Worm (Caenorhabditis elegans) whole organism, L2 larva: Measurements from ENCODE around the gene rpl-11.1.

Experiments
- C34F6.9 ChIP-seq: fragments of 150-350 bp; optimal IDR thresholded peaks from 2 replicates; lab custom pipeline; 2014; ENCODE audit warnings: missing biosample characterization, missing genetic modification characterization
- F13H6.1 ChIP-seq: sonication (generic microtip); optimal IDR thresholded peaks from 2 replicates; lab custom pipeline; 2016; ENCODE audit warnings: missing genetic modification characterization, missing compliant biosample characterization
- R02D3.7 ChIP-seq: fragments of 150-350 bp; optimal IDR thresholded peaks from 2 replicates; lab custom pipeline; 2014; ENCODE audit warnings: missing biosample characterization, missing genetic modification characterization
- Y55F3AM.14 ChIP-seq: fragments of 200-800 bp; sonication (Bioruptor generic); optimal IDR thresholded peaks from 2 replicates; lab custom pipeline; 2018; ENCODE audit warnings: mild to moderate bottlenecking, missing genetic modification characterization, missing compliant biosample characterization
- ZK546.5 ChIP-seq: sonication (generic microtip); optimal IDR thresholded peaks from 2 replicates; lab custom pipeline; 2017; ENCODE audit warnings: missing biosample characterization, missing genetic modification characterization
- alr-1 ChIP-seq: fragments of 150-350 bp; optimal IDR thresholded peaks from 2 replicates; lab custom pipeline; 2014; ENCODE audit warnings: missing biosample characterization, missing genetic modification characterization
- aly-2 ChIP-seq: fragments of 150-350 bp; optimal IDR thresholded peaks from 2 replicates; lab custom pipeline; 2014; ENCODE audit warnings: missing biosample characterization, missing genetic modification characterization
- ama-1 ChIP-seq: fragments of 150-350 bp; optimal IDR thresholded peaks from 2 replicates; lab custom pipeline; 2018; ENCODE audit warnings: inconsistent platforms
- blmp-1 ChIP-seq: sonication (generic microtip); optimal IDR thresholded peaks from 2 replicates; lab custom pipeline; 2017; ENCODE audit warnings: missing genetic modification characterization, mild to moderate bottlenecking, missing compliant biosample characterization, antibody characterized with exemption, moderate library complexity; ENCODE audit not compliant: insufficient read depth
- ceh-16 ChIP-seq: fragments of 150-350 bp; optimal IDR thresholded peaks from 2 replicates; lab custom pipeline; 2014; ENCODE audit warnings: missing biosample characterization, missing genetic modification characterization
- dmd-4 ChIP-seq: sonication (generic microtip); optimal IDR thresholded peaks from 2 replicates; lab custom pipeline; 2017; ENCODE audit warnings: missing biosample characterization, missing genetic modification characterization
- egl-27 ChIP-seq: sonication (generic microtip); optimal IDR thresholded peaks from 3 replicates; lab custom pipeline; 2017; ENCODE audit warnings: missing biosample characterization, missing genetic modification reagents, missing genetic modification characterization
- elt-1 ChIP-seq: fragments of 150-350 bp; optimal IDR thresholded peaks from 2 replicates; lab custom pipeline; 2014; ENCODE audit warnings: missing biosample characterization, missing genetic modification characterization
- elt-3 ChIP-seq: sonication (generic microtip); optimal IDR thresholded peaks from 2 replicates; lab custom pipeline; 2017; ENCODE audit warnings: missing biosample characterization, missing genetic modification characterization
- fos-1 ChIP-seq: fragments of 150-350 bp; optimal IDR thresholded peaks from 2 replicates; lab custom pipeline; 2014; ENCODE audit warnings: missing biosample characterization, missing genetic modification characterization
- gmeb-1 ChIP-seq: fragments of 150-350 bp; optimal IDR thresholded peaks from 2 replicates; lab custom pipeline; 2014; ENCODE audit warnings: missing biosample characterization, missing genetic modification characterization
- lin-11 ChIP-seq: fragments of 150-350 bp; sonication (generic microtip); optimal IDR thresholded peaks from 2 replicates; lab custom pipeline; 2014; ENCODE audit warnings: missing biosample characterization, missing genetic modification characterization, inconsistent platforms, mixed read lengths
- lin-13 ChIP-seq: fragments of 150-350 bp; optimal IDR thresholded peaks from 2 replicates; lab custom pipeline; 2014; ENCODE audit warnings: missing biosample characterization, missing genetic modification reagents, missing genetic modification characterization
- lin-39 ChIP-seq: fragments of 150-350 bp; optimal IDR thresholded peaks from 2 replicates; lab custom pipeline; 2014; ENCODE audit warnings: missing biosample characterization, missing genetic modification reagents, missing genetic modification characterization
- mbf-1 ChIP-seq: sonication (generic microtip); optimal IDR thresholded peaks from 2 replicates; lab custom pipeline; 2017; ENCODE audit warnings: missing biosample characterization, missing genetic modification characterization
- mdl-1 ChIP-seq, 2 experiments: fragments of 150-350 bp in 1 of 2; sonication (generic microtip) in 1 of 2; optimal IDR thresholded peaks; 2 replicates each; lab custom pipeline; 2017; ENCODE audit warnings: missing biosample characterization in 2 of 2, missing genetic modification characterization in 2 of 2
- nhr-11 ChIP-seq: fragments of 150-350 bp; optimal IDR thresholded peaks from 2 replicates; lab custom pipeline; 2014; ENCODE audit warnings: missing biosample characterization, missing genetic modification characterization
- nhr-12 ChIP-seq: fragments of 150-350 bp; optimal IDR thresholded peaks from 2 replicates; lab custom pipeline; 2014; ENCODE audit warnings: missing biosample characterization, missing genetic modification characterization
- nhr-129 ChIP-seq: fragments of 150-350 bp; optimal IDR thresholded peaks from 2 replicates; lab custom pipeline; 2014; ENCODE audit warnings: missing biosample characterization, missing genetic modification characterization
- nhr-21 ChIP-seq: fragments of 150-350 bp; optimal IDR thresholded peaks from 2 replicates; lab custom pipeline; 2014; ENCODE audit warnings: missing biosample characterization, missing genetic modification characterization
- nhr-23 ChIP-seq: fragments of 150-350 bp; optimal IDR thresholded peaks from 2 replicates; lab custom pipeline; 2014; ENCODE audit warnings: missing biosample characterization, missing genetic modification reagents, missing genetic modification characterization
- nhr-237 ChIP-seq: fragments of 150-350 bp; optimal IDR thresholded peaks from 2 replicates; lab custom pipeline; 2014; ENCODE audit warnings: missing biosample characterization, missing genetic modification characterization
- nhr-25 ChIP-seq: fragments of 150-350 bp; sonication (generic microtip); optimal IDR thresholded peaks from 3 replicates; lab custom pipeline; 2014; ENCODE audit warnings: missing biosample characterization, missing genetic modification characterization
- nhr-6 ChIP-seq: fragments of 150-350 bp; optimal IDR thresholded peaks from 2 replicates; lab custom pipeline; 2014; ENCODE audit warnings: missing biosample characterization, missing genetic modification characterization
- nhr-77 ChIP-seq: fragments of 150-350 bp; optimal IDR thresholded peaks from 2 replicates; lab custom pipeline; 2014; ENCODE audit warnings: missing biosample characterization, missing genetic modification characterization
- peb-1 ChIP-seq: fragments of 150-350 bp; optimal IDR thresholded peaks from 2 replicates; lab custom pipeline; 2014; ENCODE audit warnings: missing biosample characterization, missing genetic modification characterization
- sem-4 ChIP-seq: fragments of 150-350 bp; optimal IDR thresholded peaks from 2 replicates; lab custom pipeline; 2014; ENCODE audit warnings: missing biosample characterization, missing genetic modification reagents, missing genetic modification characterization
- skn-1 ChIP-seq: sonication (generic microtip); optimal IDR thresholded peaks from 2 replicates; lab custom pipeline; 2017; ENCODE audit warnings: missing biosample characterization, missing genetic modification characterization
- sma-9 ChIP-seq, 2 experiments: fragments of 150-350 bp in 1 of 2; sonication (generic microtip) in 1 of 2; optimal IDR thresholded peaks; 2 replicates each; lab custom pipeline; 2014 to 2016; ENCODE audit warnings: missing genetic modification characterization in 2 of 2, mild to moderate bottlenecking in 1 of 2, missing biosample characterization in 1 of 2, missing compliant biosample characterization in 1 of 2, missing genetic modification reagents in 1 of 2, moderate library complexity in 1 of 2
- snpc-4 ChIP-seq: fragments of 150-350 bp; optimal IDR thresholded peaks from 2 replicates; lab custom pipeline; 2014; ENCODE audit warnings: missing biosample characterization, missing genetic modification characterization
- unc-39 ChIP-seq: fragments of 150-350 bp; optimal IDR thresholded peaks from 2 replicates; lab custom pipeline; 2014; ENCODE audit warnings: missing biosample characterization, missing genetic modification characterization
- zag-1 ChIP-seq: fragments of 150-350 bp; optimal IDR thresholded peaks from 2 replicates; lab custom pipeline; 2014; ENCODE audit warnings: missing biosample characterization, missing genetic modification characterization
- ztf-11 ChIP-seq: sonication (generic microtip); optimal IDR thresholded peaks from 2 replicates; lab custom pipeline; 2017; ENCODE audit warnings: missing biosample characterization, missing genetic modification characterization

The rpl-11.1 gene

ce11 chrV:3613042-3613441 is 27.2 kb upstream of the rpl-11.1 start:
- no peak for TF ChIP-seq nhr-25 (tag; lab: Kevin White, UChicago)
- TF ChIP-seq F13H6.1 (tag; lab: Kevin White, UChicago): no peak
- no peak for TF ChIP-seq C34F6.9
- TF ChIP-seq sem-4: no peak
- TF ChIP-seq aly-2 (tag; lab: Kevin White, UChicago): no peak
- TF ChIP-seq dmd-4 (tag; lab: Kevin White, UChicago): no peak
- TF ChIP-seq nhr-11 (tag; lab: Kevin White, UChicago): no peak

ce11 chrV:3611654-3612053 is 25.8 kb upstream of the rpl-11.1 start, which contains the start of gene T22F3.10:
Gene T22F3.10, minus strand, starts transcription at chrV:3611754.
- TF ChIP-seq F13H6.1 (tag; lab: Kevin White, UChicago) (no peak), alr-1 (tag; lab: Kevin White, UChicago) (no peak), ama-1 (no peak), unc-39 (tag; lab: Kevin White, UChicago) (no peak), lin-13 (GFP tag; lab: Kevin White, UChicago) (no peak), ztf-11 (tag; lab: Kevin White, UChicago) (no peak), nhr-237 (no peak), Y55F3AM.14 (GFP tag; lab: Kevin White, UChicago) (no peak), snpc-4 (tag; lab: Kevin White, UChicago) (no peak)

ce11 chrV:3610709-3611108 is 24.8 kb upstream of the rpl-11.1 start:
- TF ChIP-seq alr-1 (tag; lab: Kevin White, UChicago) (no peak), sem-4 (no peak), egl-27 (no peak), fos-1 (tag; lab: Kevin White, UChicago) (no peak), nhr-25 (tag; lab: Kevin White, UChicago) (no peak), nhr-6 (tag; lab: Kevin White, UChicago) (no peak), elt-1 (no peak), Y55F3AM.14 (GFP tag; lab: Kevin White, UChicago) (no peak), peb-1 (tag; lab: Kevin White, UChicago) (no peak), nhr-237 (no peak), blmp-1 (tag; lab: Kevin White, UChicago) (peak; percentile 62), sma-9 (GFP tag; optimal IDR thresholded peaks at IDR 0.05; lab: Kevin White, UChicago) (peak; percentile 83), sma-9 (tag; optimal IDR thresholded peaks at IDR 0.05; lab: Kevin White, UChicago) (no peak), nhr-129 (peak; percentile 36), nhr-11 (tag; lab: Kevin White, UChicago) (no peak), mbf-1 (no peak), nhr-23 (tag; lab: Kevin White, UChicago) (no peak), mdl-1 (tag; optimal IDR thresholded peaks at IDR 0.05; lab: Kevin White, UChicago) (no peak), ama-1 (no peak), nhr-21 (tag; lab: Kevin White, UChicago) (peak; percentile 91), snpc-4 (tag; lab: Kevin White, UChicago) (no peak), ztf-11 (tag; lab: Kevin White, UChicago) (no peak), lin-13 (GFP tag; lab: Kevin White, UChicago) (no peak)

ce11 chrV:3606391-3606790 is 20.5 kb upstream of the rpl-11.1 start:
- TF ChIP-seq nhr-21 (tag; lab: Kevin White, UChicago) (peak; percentile 48), nhr-237 (no peak), ceh-16 (no peak), lin-13 (GFP tag; lab: Kevin White, UChicago) (no peak)

ce11 chrV:3605325-3605724 is 19.5 kb upstream of the rpl-11.1 start, which contains the start of gene T22F3.8:
Gene T22F3.8, minus strand, starts transcription at chrV:3605425.
- TF ChIP-seq elt-3 (tag; lab: Kevin White, UChicago): no peak
- TF ChIP-seq nhr-129: no peak
- TF ChIP-seq sem-4: no peak
- TF ChIP-seq snpc-4 (tag; lab: Kevin White, UChicago): no peak
- TF ChIP-seq elt-1: no peak
- TF ChIP-seq peb-1 (tag; lab: Kevin White, UChicago): no peak
- TF ChIP-seq nhr-23 (tag; lab: Kevin White, UChicago): no peak
- TF ChIP-seq ZK546.5 (tag; lab: Kevin White, UChicago): no peak
- no peak for TF ChIP-seq lin-39
- no peak for TF ChIP-seq F13H6.1 (tag; lab: Kevin White, UChicago)
- no peak for TF ChIP-seq unc-39 (tag; lab: Kevin White, UChicago)
- TF ChIP-seq, all 48 proteins: peak for 0

- TF ChIP-seq R02D3.7 (no peak), zag-1 (no peak), nhr-25 (tag; lab: Kevin White, UChicago) (no peak), lin-39 (no peak), sem-4 (no peak), nhr-21 (tag; lab: Kevin White, UChicago) (no peak), skn-1 (tag; lab: Kevin White, UChicago) (no peak), Y55F3AM.14 (GFP tag; lab: Kevin White, UChicago) (no peak), ztf-11 (tag; lab: Kevin White, UChicago) (no peak), nhr-129 (no peak), lin-11 (no peak), nhr-77 (no peak), gmeb-1 (tag; lab: Kevin White, UChicago) (no peak), nhr-12 (no peak), elt-3 (tag; lab: Kevin White, UChicago) (no peak), alr-1 (tag; lab: Kevin White, UChicago) (no peak)
Observed at ce11 chrV:3600570-3600969, 14.7 kb upstream of the rpl-11.1 start, which contains the start of gene T22F3.7. Gene T22F3.7, minus strand, starts transcription at chrV:3600670.
